Fruit fly (Drosophila melanogaster) whole organism, pupa: ENCODE results near the gene CG43255.

ENCODE experiments used
- CG10348 ChIP-seq: fragments of 200-800 bp; sonication (Bioruptor generic); IDR thresholded peaks from 2 replicates; pipeline ENCODE4 v1.3.6; 2022; ENCODE audit warnings: missing biosample characterization, missing genetic modification characterization
- CG12605 ChIP-seq: fragments of 200-800 bp; sonication (Bioruptor generic); IDR thresholded peaks from 2 replicates; pipeline ENCODE4 v1.3.6; 2022; ENCODE audit warnings: missing biosample characterization, missing genetic modification characterization
- CG13204 ChIP-seq: fragments of 200-800 bp; sonication (Bioruptor generic); optimal IDR thresholded peaks from 2 replicates; lab custom pipeline; 2018; ENCODE audit warnings: missing biosample characterization, mild to moderate bottlenecking, missing genetic modification characterization, moderate library complexity
- CG14655 ChIP-seq: fragments of 200-800 bp; sonication (Bioruptor generic); optimal IDR thresholded peaks from 3 replicates; lab custom pipeline; 2017; ENCODE audit warnings: mild to moderate bottlenecking, missing biosample characterization, missing genetic modification reagents, missing genetic modification characterization
- CG15710 ChIP-seq: fragments of 200-800 bp; sonication (Bioruptor generic); optimal IDR thresholded peaks from 2 replicates; lab custom pipeline; 2018; ENCODE audit warnings: missing biosample characterization, mild to moderate bottlenecking, missing genetic modification characterization, moderate library complexity
- CG17806 ChIP-seq: fragments of 200-800 bp; sonication (Bioruptor generic); optimal IDR thresholded peaks from 2 replicates; lab custom pipeline; 2018; ENCODE audit warnings: missing biosample characterization, mild to moderate bottlenecking, missing genetic modification characterization, moderate library complexity
- CG32121 ChIP-seq: fragments of 200-800 bp; sonication (Bioruptor generic); IDR thresholded peaks from 2 replicates; pipeline ENCODE4 v1.3.6; 2022; ENCODE audit warnings: missing biosample characterization, missing genetic modification characterization
- CG34367 ChIP-seq: fragments of 200-800 bp; sonication (Bioruptor generic); optimal IDR thresholded peaks from 2 replicates; lab custom pipeline; 2018; ENCODE audit warnings: missing biosample characterization, mild to moderate bottlenecking, missing genetic modification characterization
- CG4496 ChIP-seq: fragments of 200-800 bp; sonication (Bioruptor generic); IDR thresholded peaks from 3 replicates; pipeline ENCODE4 v1.3.6; 2022; ENCODE audit warnings: missing biosample characterization, missing genetic modification characterization
- CG8159 ChIP-seq: fragments of 200-800 bp; sonication (Bioruptor generic); optimal IDR thresholded peaks from 3 replicates; lab custom pipeline; 2018; ENCODE audit warnings: missing biosample characterization, mild to moderate bottlenecking, missing genetic modification characterization, moderate library complexity
- CG8301 ChIP-seq: fragments of 200-800 bp; sonication (Bioruptor generic); optimal IDR thresholded peaks from 2 replicates; lab custom pipeline; 2018; ENCODE audit warnings: missing biosample characterization, mild to moderate bottlenecking, missing genetic modification characterization
- CG9948 ChIP-seq: fragments of 200-800 bp; sonication (Bioruptor generic); optimal IDR thresholded peaks from 2 replicates; lab custom pipeline; 2018; ENCODE audit warnings: missing biosample characterization, mild to moderate bottlenecking, missing genetic modification characterization, moderate library complexity
- D1 ChIP-seq: fragments of 200-800 bp; sonication (Bioruptor generic); optimal IDR thresholded peaks from 2 replicates; lab custom pipeline; 2018; ENCODE audit warnings: missing biosample characterization, mild to moderate bottlenecking, missing genetic modification characterization, moderate library complexity
- EcR ChIP-seq: fragments of 200-800 bp; sonication (Bioruptor generic); optimal IDR thresholded peaks from 3 replicates; lab custom pipeline; 2019; ENCODE audit warnings: missing biosample characterization, missing genetic modification characterization, mild to moderate bottlenecking, moderate library complexity, missing genetic modification reagents
- Ets98B ChIP-seq: fragments of 200-800 bp; sonication (Bioruptor generic); IDR thresholded peaks from 2 replicates; pipeline ENCODE4 v1.3.6; 2022; ENCODE audit warnings: missing biosample characterization, missing genetic modification characterization
- Pif1A ChIP-seq: fragments of 200-800 bp; sonication (Bioruptor generic); optimal IDR thresholded peaks from 3 replicates; lab custom pipeline; 2016; ENCODE audit warnings: missing biosample characterization, missing genetic modification characterization
- Pif1B ChIP-seq: fragments of 200-800 bp; sonication (Bioruptor generic); optimal IDR thresholded peaks from 3 replicates; lab custom pipeline; 2016; ENCODE audit warnings: missing biosample characterization, missing genetic modification characterization
- Snoo ChIP-seq: fragments of 200-800 bp; sonication (Bioruptor generic); optimal IDR thresholded peaks from 3 replicates; lab custom pipeline; 2017; ENCODE audit warnings: missing biosample characterization, mild to moderate bottlenecking, missing genetic modification characterization, inconsistent platforms
- fd96Ca ChIP-seq: fragments of 200-800 bp; sonication (Bioruptor generic); IDR thresholded peaks from 3 replicates; pipeline ENCODE4 v1.3.6; 2022; ENCODE audit warnings: missing biosample characterization, missing genetic modification characterization
- gl ChIP-seq: fragments of 200-800 bp; sonication (Bioruptor generic); optimal IDR thresholded peaks from 2 replicates; lab custom pipeline; 2018; ENCODE audit warnings: missing biosample characterization, mild to moderate bottlenecking, missing genetic modification characterization
- rn ChIP-seq: fragments of 200-800 bp; sonication (Bioruptor generic); IDR thresholded peaks from 2 replicates; pipeline ENCODE4 v1.3.6; 2022; ENCODE audit warnings: missing biosample characterization, missing genetic modification characterization

CG43255 gene

dm6 chrX:8923587-8923986 is at the start of gene CG43255, which contains the start of gene CG12661:
Gene CG43255 (plus strand): TSS chrX:8923960.
Gene CG12661 (minus strand): TSS chrX:8923687.
- TF ChIP-seq EcR, result no peak
- TF ChIP-seq CG13204 (GFP tag; lab: Kevin White, UChicago), result no peak
- TF ChIP-seq CG12605 (GFP tag; lab: Robert Waterston, UW), result no peak
- no peak for TF ChIP-seq CG15710
- TF ChIP-seq fd96Ca (GFP tag; lab: Robert Waterston, UW), result no peak
- no peak for TF ChIP-seq CG9948 (tag; lab: Kevin White, UChicago)
- TF ChIP-seq, all 21 proteins: peak for 0

dm6 chrX:8878967-8879554 is 44.7 kb upstream of the CG43255 start:
- TF ChIP-seq gl (tag; lab: Kevin White, UChicago), result no peak
- peak; percentile 32 for TF ChIP-seq Snoo (tag; lab: Kevin White, UChicago)
- peak; percentile 69 for TF ChIP-seq CG8301
- no peak for TF ChIP-seq EcR
- TF ChIP-seq Ets98B (GFP tag; lab: Robert Waterston, UW), result peak; percentile 83
- peak; percentile 58 for TF ChIP-seq CG15710
- TF ChIP-seq Pif1A (GFP tag; lab: Kevin White, UChicago), result peak; percentile 30
- no peak for TF ChIP-seq CG13204 (GFP tag; lab: Kevin White, UChicago)
- peak; percentile 53 for TF ChIP-seq CG17806 (tag; lab: Kevin White, UChicago)
- peak; percentile 89 for TF ChIP-seq CG4496 (GFP tag; lab: Robert Waterston, UW)
- TF ChIP-seq D1, result no peak
- TF ChIP-seq CG34367 (tag; lab: Kevin White, UChicago), result peak; percentile 32
- TF ChIP-seq CG14655 (GFP tag; lab: Kevin White, UChicago), result no peak
- TF ChIP-seq CG12605 (GFP tag; lab: Robert Waterston, UW), result peak; percentile 81
- peak; percentile 88 for TF ChIP-seq CG32121 (GFP tag; lab: Robert Waterston, UW)
- TF ChIP-seq fd96Ca (GFP tag; lab: Robert Waterston, UW), result peak; percentile 79
- peak; percentile 57 for TF ChIP-seq CG8159 (tag; lab: Kevin White, UChicago)
- peak; percentile 42; the same call in 1 of the 2 replicates for TF ChIP-seq CG10348 (GFP tag; lab: Robert Waterston, UW)
- TF ChIP-seq rn (GFP tag; lab: Robert Waterston, UW), result peak; percentile 53; the same call in 1 of the 2 replicates
- peak; percentile 61 for TF ChIP-seq CG9948 (tag; lab: Kevin White, UChicago)
- TF ChIP-seq Pif1B (GFP tag; lab: Kevin White, UChicago), result peak; percentile 49

dm6 chrX:8881729-8882128 is 42.0 kb upstream of the CG43255 start:
- TF ChIP-seq CG9948 (tag; lab: Kevin White, UChicago) (no peak), CG15710 (no peak), rn (GFP tag; lab: Robert Waterston, UW) (no peak), CG32121 (GFP tag; lab: Robert Waterston, UW) (no peak), Ets98B (GFP tag; lab: Robert Waterston, UW) (no peak), CG4496 (GFP tag; lab: Robert Waterston, UW) (no peak), fd96Ca (GFP tag; lab: Robert Waterston, UW) (no peak), Snoo (tag; lab: Kevin White, UChicago) (no peak), Pif1A (GFP tag; lab: Kevin White, UChicago) (no peak), CG10348 (GFP tag; lab: Robert Waterston, UW) (no peak), CG8159 (tag; lab: Kevin White, UChicago) (no peak), CG8301 (no peak), CG14655 (GFP tag; lab: Kevin White, UChicago) (no peak), CG13204 (GFP tag; lab: Kevin White, UChicago) (no peak), CG17806 (tag; lab: Kevin White, UChicago) (no peak), CG12605 (GFP tag; lab: Robert Waterston, UW) (no peak), CG34367 (tag; lab: Kevin White, UChicago) (no peak), EcR (no peak), Pif1B (GFP tag; lab: Kevin White, UChicago) (no peak)

dm6 chrX:8883388-8883787 is 40.4 kb upstream of the CG43255 start:
- TF ChIP-seq CG15710 (no peak), CG4496 (GFP tag; lab: Robert Waterston, UW) (no peak), CG8301 (no peak), EcR (no peak), Pif1B (GFP tag; lab: Kevin White, UChicago) (no peak), CG9948 (tag; lab: Kevin White, UChicago) (no peak), rn (GFP tag; lab: Robert Waterston, UW) (no peak), CG34367 (tag; lab: Kevin White, UChicago) (no peak), CG32121 (GFP tag; lab: Robert Waterston, UW) (no peak), Snoo (tag; lab: Kevin White, UChicago) (no peak), CG17806 (tag; lab: Kevin White, UChicago) (no peak), fd96Ca (GFP tag; lab: Robert Waterston, UW) (no peak), Ets98B (GFP tag; lab: Robert Waterston, UW) (no peak), CG14655 (GFP tag; lab: Kevin White, UChicago) (no peak), D1 (no peak), gl (tag; lab: Kevin White, UChicago) (no peak), Pif1A (GFP tag; lab: Kevin White, UChicago) (no peak)

- no peak for TF ChIP-seq CG14655 (GFP tag; lab: Kevin White, UChicago)
- no peak for TF ChIP-seq CG8301
- no peak for TF ChIP-seq fd96Ca (GFP tag; lab: Robert Waterston, UW)
- TF ChIP-seq CG10348 (GFP tag; lab: Robert Waterston, UW), result no peak
- TF ChIP-seq CG15710, result no peak
- TF ChIP-seq CG12605 (GFP tag; lab: Robert Waterston, UW), result no peak
- no peak for TF ChIP-seq D1
Measured at dm6 chrX:8883954-8884353, 39.8 kb upstream of the CG43255 start.
